Worm (Caenorhabditis elegans) whole organism, late embryonic: Measurements from ENCODE around the gene srm-3.

ENCODE experiments used
- C38D4.7 ChIP-seq: fragments of 200-800 bp; sonication (Bioruptor generic); optimal IDR thresholded peaks from 2 replicates; lab custom pipeline; 2018; ENCODE audit warnings: mild to moderate bottlenecking, missing genetic modification characterization, moderate library complexity, missing compliant biosample characterization
- K02D7.2 ChIP-seq: sonication (generic microtip); optimal IDR thresholded peaks from 2 replicates; lab custom pipeline; 2017; ENCODE audit warnings: mild to moderate bottlenecking, missing genetic modification characterization, missing compliant biosample characterization
- K09A11.1 ChIP-seq: sonication (generic microtip); optimal IDR thresholded peaks from 2 replicates; lab custom pipeline; 2017; ENCODE audit warnings: antibody characterized with exemption, mild to moderate bottlenecking, missing genetic modification characterization, missing compliant biosample characterization; ENCODE audit not compliant: insufficient read depth
- ama-1 ChIP-seq: fragments of 150-350 bp; optimal IDR thresholded peaks from 2 replicates; lab custom pipeline; 2014
- ceh-14 ChIP-seq: sonication (generic microtip); optimal IDR thresholded peaks from 2 replicates; lab custom pipeline; 2016; ENCODE audit warnings: missing genotype, missing genetic modification characterization, missing compliant biosample characterization
- dmd-4 ChIP-seq: sonication (generic microtip); optimal IDR thresholded peaks from 2 replicates; lab custom pipeline; 2016; ENCODE audit warnings: borderline replicate concordance, missing genetic modification characterization, missing compliant biosample characterization
- dve-1 ChIP-seq: sonication (generic microtip); optimal IDR thresholded peaks from 2 replicates; lab custom pipeline; 2017; ENCODE audit warnings: antibody characterized with exemption, mild to moderate bottlenecking, missing genetic modification characterization, missing compliant biosample characterization
- nhr-232 ChIP-seq: sonication (generic microtip); optimal IDR thresholded peaks from 2 replicates; lab custom pipeline; 2016; ENCODE audit warnings: missing genetic modification characterization, missing compliant biosample characterization
- pqm-1 ChIP-seq: sonication (generic microtip); optimal IDR thresholded peaks from 2 replicates; lab custom pipeline; 2016; ENCODE audit warnings: missing genetic modification characterization, missing compliant biosample characterization
- rnt-1 ChIP-seq: sonication (generic microtip); optimal IDR thresholded peaks from 2 replicates; lab custom pipeline; 2016; ENCODE audit warnings: missing genetic modification characterization, missing compliant biosample characterization
- unc-3 ChIP-seq, 2 experiments: fragments of 200-800 bp in 1 of 2; sonication (Bioruptor generic) in 1 of 2; sonication (generic microtip) in 1 of 2; conservative IDR thresholded peaks in 1 of 2; optimal IDR thresholded peaks in 1 of 2; 2 replicates each; pipeline versions ENCODE4 v1.3.6 to Lab custom; 2016 to 2022; ENCODE audit warnings: missing compliant biosample characterization in 2 of 2, missing genetic modification characterization in 2 of 2, missing genetic modification reagents in 1 of 2
- unc-55 ChIP-seq: sonication (generic microtip); optimal IDR thresholded peaks from 2 replicates; lab custom pipeline; 2017; ENCODE audit warnings: missing biosample characterization, missing genetic modification reagents, missing genetic modification characterization

- TF ChIP-seq unc-3 (GFP tag; conservative IDR thresholded peaks at IDR 0.05; lab: Robert Waterston, UW) (no peak), unc-3 (tag; optimal IDR thresholded peaks at IDR 0.05; lab: Kevin White, UChicago) (no peak), rnt-1 (no peak), K02D7.2 (tag; lab: Kevin White, UChicago) (no peak), unc-55 (GFP tag; lab: Kevin White, UChicago) (no peak), nhr-232 (tag; lab: Kevin White, UChicago) (no peak), dve-1 (no peak), pqm-1 (tag; lab: Kevin White, UChicago) (no peak), K09A11.1 (tag; lab: Kevin White, UChicago) (no peak), C38D4.7 (GFP tag; lab: Kevin White, UChicago) (no peak), ama-1 (lab: Kevin White, UChicago) (no peak), dmd-4 (tag; lab: Kevin White, UChicago) (no peak), ceh-14 (tag; lab: Kevin White, UChicago) (no peak)
Observed at ce11 chrIV:9627033-9627432, 21.7 kb upstream of the srm-3 start.
